Worm (Caenorhabditis elegans): ENCODE results near the gene C12D12.1.

- TF ChIP-seq elt-3 (tag; optimal IDR thresholded peaks at IDR 0.05) = no peak
- no peak for TF ChIP-seq ceh-9 (tag; optimal IDR thresholded peaks at IDR 0.05)
- TF ChIP-seq mdl-1 (tag; optimal IDR thresholded peaks at IDR 0.05) = no peak
- no peak for TF ChIP-seq skn-1 (tag; optimal IDR thresholded peaks at IDR 0.05)
- no peak for TF ChIP-seq ama-1 (optimal IDR thresholded peaks at IDR 0.05)
- TF ChIP-seq nhr-12 (tag; optimal IDR thresholded peaks at IDR 0.05) = no peak
- TF ChIP-seq nhr-77 (tag; optimal IDR thresholded peaks at IDR 0.05) = no peak
- no peak for TF ChIP-seq snpc-4 (tag; optimal IDR thresholded peaks at IDR 0.05)
- no peak for TF ChIP-seq R02D3.7 (tag; optimal IDR thresholded peaks at IDR 0.05)
- TF ChIP-seq pqm-1 (tag; optimal IDR thresholded peaks at IDR 0.05) = no peak
- no peak for TF ChIP-seq unc-62 (GFP tag; optimal IDR thresholded peaks at IDR 0.05)
- no peak for TF ChIP-seq ztf-11 (tag; optimal IDR thresholded peaks at IDR 0.05)
- no peak for TF ChIP-seq ceh-16 (tag; optimal IDR thresholded peaks at IDR 0.05)
- TF ChIP-seq nfya-1 (tag; optimal IDR thresholded peaks at IDR 0.05; ENCODE audit: insufficient read depth) = no peak
Measured at ce11 chrX:3467004-3467761, 31.9 kb upstream of the C12D12.1 start.

Data from whole organism, L3 larva.